Worm (Caenorhabditis elegans): ENCODE data around the gene F31E8.4.
A peak's percentile ranks its signal among the peaks of the same experiment; 100 is the strongest.

F31E8.4 gene

ce11 chrII:6844227-6845005, 44.5 kb upstream of the F31E8.4 start:
- TF ChIP-seq elt-4 (tag; optimal IDR thresholded peaks at IDR 0.05) (no peak), syd-9 (tag; optimal IDR thresholded peaks at IDR 0.05) (no peak), unc-42 (tag; optimal IDR thresholded peaks at IDR 0.05) (peak; percentile 84), lim-6 (tag; optimal IDR thresholded peaks at IDR 0.05) (no peak), C08G9.2 (tag; optimal IDR thresholded peaks at IDR 0.05) (no peak), fax-1 (tag; optimal IDR thresholded peaks at IDR 0.05) (no peak), madf-2 (tag; optimal IDR thresholded peaks at IDR 0.05) (no peak), pqm-1 (tag; optimal IDR thresholded peaks at IDR 0.05) (no peak), ceh-45 (GFP tag; IDR thresholded peaks at IDR 0.05) (no peak), pros-1 (tag; optimal IDR thresholded peaks at IDR 0.05) (peak; percentile 43), ttx-3 (tag; optimal IDR thresholded peaks at IDR 0.05) (no peak), ref-2 (tag; optimal IDR thresholded peaks at IDR 0.05) (no peak), ceh-48 (tag; optimal IDR thresholded peaks at IDR 0.05) (peak; percentile 45), nhr-232 (tag; optimal IDR thresholded peaks at IDR 0.05) (no peak), unc-86 (tag; optimal IDR thresholded peaks at IDR 0.05) (no peak), ets-4 (tag; optimal IDR thresholded peaks at IDR 0.05) (no peak), sox-2 (GFP tag; IDR thresholded peaks at IDR 0.05) (peak; percentile 31; the same call in 1 of the 2 replicates), ceh-2 (tag; optimal IDR thresholded peaks at IDR 0.05) (no peak)

- TF ChIP-seq pros-1 (tag; optimal IDR thresholded peaks at IDR 0.05) (no peak), zip-5 (tag; optimal IDR thresholded peaks at IDR 0.05) (no peak), unc-86 (tag; optimal IDR thresholded peaks at IDR 0.05) (no peak), hlh-13 (GFP tag; optimal IDR thresholded peaks at IDR 0.05) (no peak), tbx-2 (tag; optimal IDR thresholded peaks at IDR 0.05) (peak; percentile 30), nfya-1 (tag; optimal IDR thresholded peaks at IDR 0.05) (no peak), ets-4 (tag; optimal IDR thresholded peaks at IDR 0.05) (no peak), K09A11.1 (tag; optimal IDR thresholded peaks at IDR 0.05; ENCODE audit: insufficient read depth) (no peak), tbx-7 (tag; optimal IDR thresholded peaks at IDR 0.05) (no peak), ahr-1 (tag; optimal IDR thresholded peaks at IDR 0.05) (no peak), unc-42 (tag; optimal IDR thresholded peaks at IDR 0.05) (no peak), sox-2 (GFP tag; IDR thresholded peaks at IDR 0.05) (peak; percentile 27; the same call in 1 of the 2 replicates), C38D4.7 (GFP tag; optimal IDR thresholded peaks at IDR 0.05) (no peak), pqm-1 (tag; optimal IDR thresholded peaks at IDR 0.05) (no peak), odd-2 (tag; optimal IDR thresholded peaks at IDR 0.05) (no peak), fkh-10 (GFP tag; optimal IDR thresholded peaks at IDR 0.05) (no peak), lim-6 (tag; optimal IDR thresholded peaks at IDR 0.05) (no peak), ref-2 (tag; optimal IDR thresholded peaks at IDR 0.05) (peak; percentile 17)
Observed at ce11 chrII:6843680-6844079, 43.7 kb upstream of the F31E8.4 start.

DNA sequence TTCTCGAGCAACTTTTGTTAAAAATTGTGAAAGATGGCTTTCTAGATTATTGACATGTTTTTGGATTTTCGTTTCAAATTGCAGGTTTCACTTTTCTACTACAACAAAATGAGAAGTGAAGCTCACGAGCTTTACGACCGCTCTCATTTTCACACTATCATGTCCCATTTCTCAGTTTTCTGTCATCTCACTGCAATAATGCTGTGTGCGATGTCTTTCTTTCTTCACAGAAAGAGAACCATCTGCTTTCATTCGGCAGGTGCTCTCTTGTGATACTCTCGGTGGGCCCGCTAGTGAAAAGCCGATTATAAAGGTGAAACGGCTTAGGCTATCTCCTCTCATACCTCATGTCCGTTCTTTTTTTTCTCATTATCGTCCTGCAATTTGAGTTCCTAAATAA, 43.3 kb upstream of the F31E8.4 start:
- no peak for TF ChIP-seq unc-42 (tag; optimal IDR thresholded peaks at IDR 0.05)
- TF ChIP-seq nfya-1 (tag; optimal IDR thresholded peaks at IDR 0.05), result peak; percentile 3
- no peak for TF ChIP-seq unc-55 (GFP tag; optimal IDR thresholded peaks at IDR 0.05)

ce11 chrII:6842651-6843118, 42.7 kb upstream of the F31E8.4 start:
- TF ChIP-seq hlh-30 (tag; optimal IDR thresholded peaks at IDR 0.05; ENCODE audit: insufficient read depth), result peak; percentile 66
- peak; percentile 94 for TF ChIP-seq elt-2 (tag; optimal IDR thresholded peaks at IDR 0.05)
- TF ChIP-seq sdc-2 (tag; optimal IDR thresholded peaks at IDR 0.05), result no peak
- TF ChIP-seq mec-3 (tag; optimal IDR thresholded peaks at IDR 0.05; ENCODE audit: borderline replicate concordance), result no peak
- no peak for TF ChIP-seq tbx-2 (tag; optimal IDR thresholded peaks at IDR 0.05)
- no peak for TF ChIP-seq unc-3 (GFP tag; conservative IDR thresholded peaks at IDR 0.05)
- no peak for TF ChIP-seq unc-3 (tag; optimal IDR thresholded peaks at IDR 0.05)
- no peak for TF ChIP-seq zip-5 (tag; optimal IDR thresholded peaks at IDR 0.05)
- peak; percentile 42 for TF ChIP-seq dve-1 (tag; optimal IDR thresholded peaks at IDR 0.05)
- TF ChIP-seq ceh-34 (tag; optimal IDR thresholded peaks at IDR 0.05), result peak; percentile 53
- TF ChIP-seq elt-4 (tag; optimal IDR thresholded peaks at IDR 0.05), result no peak
- TF ChIP-seq pqm-1 (tag; optimal IDR thresholded peaks at IDR 0.05), result peak; percentile 59
- no peak for TF ChIP-seq K02D7.2 (tag; optimal IDR thresholded peaks at IDR 0.05)
- no peak for TF ChIP-seq eyg-1 (tag; optimal IDR thresholded peaks at IDR 0.05)
- no peak for TF ChIP-seq ets-4 (tag; optimal IDR thresholded peaks at IDR 0.05)
- TF ChIP-seq ceh-18 (tag; optimal IDR thresholded peaks at IDR 0.05), result peak; percentile 24
- TF ChIP-seq sox-2 (GFP tag; IDR thresholded peaks at IDR 0.05), result no peak
- no peak for TF ChIP-seq ceh-24 (tag; optimal IDR thresholded peaks at IDR 0.05)
- TF ChIP-seq ceh-48 (tag; optimal IDR thresholded peaks at IDR 0.05), result peak; percentile 14
- no peak for TF ChIP-seq C08G9.2 (tag; optimal IDR thresholded peaks at IDR 0.05)
- no peak for TF ChIP-seq C38D4.7 (GFP tag; optimal IDR thresholded peaks at IDR 0.05)
- no peak for TF ChIP-seq ahr-1 (tag; optimal IDR thresholded peaks at IDR 0.05)
- TF ChIP-seq unc-55 (GFP tag; optimal IDR thresholded peaks at IDR 0.05), result peak; percentile 83
- TF ChIP-seq syd-9 (tag; optimal IDR thresholded peaks at IDR 0.05), result no peak
- TF ChIP-seq K09A11.1 (tag; optimal IDR thresholded peaks at IDR 0.05; ENCODE audit: insufficient read depth), result no peak
- no peak for TF ChIP-seq ceh-19 (GFP tag; optimal IDR thresholded peaks at IDR 0.05)
- TF ChIP-seq unc-42 (tag; optimal IDR thresholded peaks at IDR 0.05), result no peak
- TF ChIP-seq nfya-1 (tag; optimal IDR thresholded peaks at IDR 0.05), result peak; percentile 64
